Worm (Caenorhabditis elegans): Measurements from ENCODE around the gene F42A6.2.

Gene F42A6.2

ce11 chrIV:3345484-3345883 is 4.2 kb downstream of the F42A6.2 start:
- TF ChIP-seq nhr-28 (tag; optimal IDR thresholded peaks at IDR 0.05) (no peak), snpc-4 (tag; optimal IDR thresholded peaks at IDR 0.05) (no peak), sem-2 (GFP tag; optimal IDR thresholded peaks at IDR 0.05) (no peak), ceh-39 (tag; optimal IDR thresholded peaks at IDR 0.05) (no peak), lin-32 (GFP tag; optimal IDR thresholded peaks at IDR 0.05) (no peak), pha-4 (tag; optimal IDR thresholded peaks at IDR 0.05) (no peak), unc-120 (tag; optimal IDR thresholded peaks at IDR 0.05; ENCODE audit: poor library complexity, severe bottlenecking) (no peak), ceh-83 (GFP tag; optimal IDR thresholded peaks at IDR 0.05) (no peak), ceh-43 (GFP tag; optimal IDR thresholded peaks at IDR 0.05) (no peak), ztf-11 (tag; optimal IDR thresholded peaks at IDR 0.05) (no peak)

DNA sequence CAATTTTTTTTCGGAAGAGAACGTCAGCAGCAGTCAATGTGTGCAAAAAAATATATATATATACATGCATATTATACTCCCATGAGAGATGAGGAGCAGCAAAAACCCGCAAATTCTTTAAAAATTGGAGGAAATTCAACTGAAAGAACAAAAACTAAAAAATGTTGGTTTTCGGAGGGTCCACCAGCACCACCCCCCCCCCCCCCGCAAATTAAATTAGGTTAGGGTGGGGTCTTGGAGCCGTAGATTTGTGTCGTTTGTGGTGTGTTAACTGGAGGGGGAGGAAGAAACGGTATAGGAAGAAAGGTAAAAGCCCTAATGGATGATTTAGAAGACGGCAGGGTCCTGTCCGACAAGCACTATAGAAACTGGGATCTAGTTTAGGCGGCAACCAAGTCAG is 7.1 kb downstream of the F42A6.2 start:
- TF ChIP-seq ceh-43 (GFP tag; optimal IDR thresholded peaks at IDR 0.05) (no peak), cnd-1 (tag; optimal IDR thresholded peaks at IDR 0.05) (no peak), lsy-2 (tag; optimal IDR thresholded peaks at IDR 0.05) (no peak), tbx-8 (GFP tag; optimal IDR thresholded peaks at IDR 0.05) (no peak)

ce11 chrIV:3349977-3350580 is 8.8 kb downstream of the F42A6.2 start, which contains the start of gene elks-1:
Gene elks-1 (minus strand): TSS chrIV:3350027.
- TF ChIP-seq nhr-2 (tag; optimal IDR thresholded peaks at IDR 0.05) (no peak), ceh-39 (tag; optimal IDR thresholded peaks at IDR 0.05) (peak; percentile 5), nhr-237 (tag; optimal IDR thresholded peaks at IDR 0.05) (peak; percentile 15), drap-1 (GFP tag; optimal IDR thresholded peaks at IDR 0.05) (no peak), elt-1 (tag; optimal IDR thresholded peaks at IDR 0.05; ENCODE audit: borderline replicate concordance, insufficient read depth) (no peak), lsy-2 (tag; optimal IDR thresholded peaks at IDR 0.05) (no peak), nhr-28 (tag; optimal IDR thresholded peaks at IDR 0.05) (no peak), mep-1 (tag; optimal IDR thresholded peaks at IDR 0.05) (peak; percentile 32), cnd-1 (tag; optimal IDR thresholded peaks at IDR 0.05) (no peak), tbx-8 (GFP tag; optimal IDR thresholded peaks at IDR 0.05) (no peak), hlh-1 (tag; optimal IDR thresholded peaks at IDR 0.05) (peak; percentile 16), flh-1 (GFP tag; optimal IDR thresholded peaks at IDR 0.05) (no peak), ham-2 (GFP tag; optimal IDR thresholded peaks at IDR 0.05) (peak; percentile 38), sem-2 (GFP tag; optimal IDR thresholded peaks at IDR 0.05) (no peak), mls-2 (tag; optimal IDR thresholded peaks at IDR 0.05) (peak; percentile 8), zip-8 (tag; optimal IDR thresholded peaks at IDR 0.05) (no peak), ceh-83 (GFP tag; optimal IDR thresholded peaks at IDR 0.05) (no peak), unc-120 (tag; optimal IDR thresholded peaks at IDR 0.05; ENCODE audit: poor library complexity, severe bottlenecking) (peak; percentile 3), ces-1 (GFP tag; optimal IDR thresholded peaks at IDR 0.05) (peak; percentile 66), pha-4 (tag; optimal IDR thresholded peaks at IDR 0.05) (no peak)

DNA sequence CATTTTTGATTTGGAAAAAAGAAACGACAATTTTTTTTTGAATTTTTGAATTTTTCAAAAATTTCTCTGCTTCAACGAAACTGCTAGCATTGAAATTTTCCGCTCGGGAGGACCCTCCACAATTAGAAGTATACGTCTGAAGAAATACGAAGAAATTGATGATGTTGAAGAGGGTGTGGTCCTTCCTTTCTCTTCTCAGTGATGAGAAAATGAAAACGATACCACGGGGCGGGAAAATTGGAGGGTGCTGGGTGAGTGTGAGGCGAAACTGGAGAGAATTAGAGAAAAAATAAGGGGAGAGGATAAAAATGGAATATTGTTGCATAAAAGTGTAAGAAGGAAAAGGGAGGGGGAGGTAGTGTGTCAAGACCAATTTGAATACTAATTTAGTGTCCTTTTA is 10.7 kb downstream of the F42A6.2 start:
- TF ChIP-seq mls-2 (tag; optimal IDR thresholded peaks at IDR 0.05) (no peak), lsy-2 (tag; optimal IDR thresholded peaks at IDR 0.05) (no peak), ces-1 (GFP tag; optimal IDR thresholded peaks at IDR 0.05) (peak; percentile 11)

ce11 chrIV:3354757-3355156 is 13.5 kb downstream of the F42A6.2 start, which contains the start of gene F42A6.1:
Gene F42A6.1 (plus strand): TSS chrIV:3355057.
- TF ChIP-seq ceh-83 (GFP tag; optimal IDR thresholded peaks at IDR 0.05) (no peak), ces-1 (GFP tag; optimal IDR thresholded peaks at IDR 0.05) (no peak), nhr-76 (tag; optimal IDR thresholded peaks at IDR 0.05) (no peak), ceh-39 (tag; optimal IDR thresholded peaks at IDR 0.05) (no peak), lsy-2 (tag; optimal IDR thresholded peaks at IDR 0.05) (no peak), ceh-43 (GFP tag; optimal IDR thresholded peaks at IDR 0.05) (no peak), unc-120 (tag; optimal IDR thresholded peaks at IDR 0.05; ENCODE audit: poor library complexity, severe bottlenecking) (no peak), zip-8 (tag; optimal IDR thresholded peaks at IDR 0.05) (no peak), bed-3 (GFP tag; optimal IDR thresholded peaks at IDR 0.05) (no peak), nhr-2 (tag; optimal IDR thresholded peaks at IDR 0.05) (no peak), hlh-1 (tag; optimal IDR thresholded peaks at IDR 0.05) (no peak), ham-2 (GFP tag; optimal IDR thresholded peaks at IDR 0.05) (no peak)

ce11 chrIV:3363221-3363620 is 22.0 kb downstream of the F42A6.2 start, which contains the start of gene Y55H10A.2:
Gene Y55H10A.2 (plus strand): TSS chrIV:3363521.
- TF ChIP-seq nhr-28 (tag; optimal IDR thresholded peaks at IDR 0.05) (no peak), drap-1 (GFP tag; optimal IDR thresholded peaks at IDR 0.05) (no peak), unc-39 (tag; optimal IDR thresholded peaks at IDR 0.05) (no peak), mls-2 (tag; optimal IDR thresholded peaks at IDR 0.05) (no peak), hlh-1 (tag; optimal IDR thresholded peaks at IDR 0.05) (no peak), ham-2 (GFP tag; optimal IDR thresholded peaks at IDR 0.05) (no peak), ces-1 (GFP tag; optimal IDR thresholded peaks at IDR 0.05) (no peak), ceh-39 (tag; optimal IDR thresholded peaks at IDR 0.05) (no peak), elt-3 (tag; optimal IDR thresholded peaks at IDR 0.05) (no peak), elt-1 (tag; optimal IDR thresholded peaks at IDR 0.05; ENCODE audit: borderline replicate concordance, insufficient read depth) (no peak), lsy-2 (tag; optimal IDR thresholded peaks at IDR 0.05) (no peak), zip-8 (tag; optimal IDR thresholded peaks at IDR 0.05) (no peak), bed-3 (GFP tag; optimal IDR thresholded peaks at IDR 0.05) (no peak), nhr-2 (tag; optimal IDR thresholded peaks at IDR 0.05) (no peak), nhr-76 (tag; optimal IDR thresholded peaks at IDR 0.05) (no peak), pha-4 (tag; optimal IDR thresholded peaks at IDR 0.05) (no peak), snpc-4 (tag; optimal IDR thresholded peaks at IDR 0.05) (no peak), nhr-12 (tag; optimal IDR thresholded peaks at IDR 0.05) (no peak), sem-2 (GFP tag; optimal IDR thresholded peaks at IDR 0.05) (no peak), ceh-43 (GFP tag; optimal IDR thresholded peaks at IDR 0.05) (no peak)

All from whole organism, mixed stage, embryonic.